Comparison of ENCODE assay signal across 1 fruit fly cellular context in genomic region chr3L:3319992-3320732, dm6.
TF ChIP-seq lines count a peak whose summit lies in the region.

No protein-coding gene starts in this region.

TF ChIP-seq in whole organism, embryonic, 481 proteins besides CTCF, POLR2A, EP300 and RAD21 (continued from another document):
- peak; percentile 5; the same call in 1 of the 2 replicates for TF ChIP-seq CG11247 (GFP tag; IDR thresholded peaks at IDR 0.05; lab: Robert Waterston, UW)
- no peak for TF ChIP-seq ase (GFP tag; IDR thresholded peaks at IDR 0.05; lab: Robert Waterston, UW)
- TF ChIP-seq Sox102F (GFP tag; optimal IDR thresholded peaks at IDR 0.05; lab: Kevin White, UChicago), result no peak
- TF ChIP-seq Nf-YC (tag; optimal IDR thresholded peaks at IDR 0.05; lab: Kevin White, UChicago), result no peak
- peak; percentile 6 for TF ChIP-seq crc (GFP tag; optimal IDR thresholded peaks at IDR 0.05; lab: Kevin White, UChicago)
- TF ChIP-seq tx (GFP tag; optimal IDR thresholded peaks at IDR 0.05; lab: Kevin White, UChicago), result no peak
- no peak for TF ChIP-seq D19B (GFP tag; optimal IDR thresholded peaks at IDR 0.05; lab: Kevin White, UChicago)
- TF ChIP-seq chinmo (GFP tag; IDR thresholded peaks at IDR 0.05; lab: Robert Waterston, UW; ENCODE audit: partially characterized antibody), result no peak
- no peak for TF ChIP-seq CG9727 (GFP tag; optimal IDR thresholded peaks at IDR 0.05; lab: Kevin White, UChicago)
- no peak for TF ChIP-seq CG2116 (GFP tag; optimal IDR thresholded peaks at IDR 0.05; lab: Kevin White, UChicago)
- no peak for TF ChIP-seq CG10366 (GFP tag; IDR thresholded peaks at IDR 0.05; lab: Robert Waterston, UW)
- TF ChIP-seq Max (GFP tag; optimal IDR thresholded peaks at IDR 0.05; lab: Kevin White, UChicago), result no peak
- TF ChIP-seq bcd (GFP tag; optimal IDR thresholded peaks at IDR 0.05; lab: Kevin White, UChicago), result no peak
- no peak for TF ChIP-seq Oli (tag; optimal IDR thresholded peaks at IDR 0.05; lab: Kevin White, UChicago)
- no peak for TF ChIP-seq GATAe (GFP tag; conservative IDR thresholded peaks at IDR 0.05; lab: Robert Waterston, UW)
- TF ChIP-seq fu2 (GFP tag; optimal IDR thresholded peaks at IDR 0.05; lab: Kevin White, UChicago), result no peak
- TF ChIP-seq Blimp-1 (GFP tag; optimal IDR thresholded peaks at IDR 0.05; lab: Kevin White, UChicago), result no peak
- no peak for TF ChIP-seq CG3065 (GFP tag; optimal IDR thresholded peaks at IDR 0.05; lab: Kevin White, UChicago)
- peak; percentile 39 for TF ChIP-seq zfh2 (GFP tag; optimal IDR thresholded peaks at IDR 0.05; lab: Kevin White, UChicago)
- TF ChIP-seq dan (GFP tag; IDR thresholded peaks at IDR 0.05; lab: Robert Waterston, UW), result no peak
- TF ChIP-seq CG8924 (tag; optimal IDR thresholded peaks at IDR 0.05; lab: Kevin White, UChicago), result peak; percentile 12
- TF ChIP-seq slou (GFP tag; optimal IDR thresholded peaks at IDR 0.05; lab: Kevin White, UChicago), result no peak
- peak; percentile 26; the same call in 1 of the 2 replicates for TF ChIP-seq ara (GFP tag; IDR thresholded peaks at IDR 0.05; lab: Robert Waterston, UW)
- TF ChIP-seq CG18599 (GFP tag; optimal IDR thresholded peaks at IDR 0.05; lab: Kevin White, UChicago), result peak; percentile 69
- TF ChIP-seq CG8478 (optimal IDR thresholded peaks at IDR 0.05; lab: Kevin White, UChicago), result no peak
- TF ChIP-seq otp (GFP tag; IDR thresholded peaks at IDR 0.05; lab: Robert Waterston, UW), result no peak
- TF ChIP-seq ci (GFP tag; IDR thresholded peaks at IDR 0.05; lab: Robert Waterston, UW), result no peak
- peak; percentile 2 for TF ChIP-seq pho (GFP tag; optimal IDR thresholded peaks at IDR 0.05; lab: Kevin White, UChicago)
- TF ChIP-seq CG7745 (tag; optimal IDR thresholded peaks at IDR 0.05; lab: Kevin White, UChicago), result no peak
- TF ChIP-seq CG6654 (GFP tag; optimal IDR thresholded peaks at IDR 0.05; lab: Kevin White, UChicago), result no peak
- TF ChIP-seq lola (GFP tag; optimal IDR thresholded peaks at IDR 0.05; lab: Kevin White, UChicago), result no peak
- TF ChIP-seq sens-2 (GFP tag; IDR thresholded peaks at IDR 0.05; lab: Robert Waterston, UW), result no peak
- TF ChIP-seq sob (GFP tag; IDR thresholded peaks at IDR 0.05; lab: Robert Waterston, UW), result no peak
- no peak for TF ChIP-seq Elba2 (GFP tag; optimal IDR thresholded peaks at IDR 0.05; lab: Kevin White, UChicago)
- no peak for TF ChIP-seq lbe (GFP tag; optimal IDR thresholded peaks at IDR 0.05; lab: Kevin White, UChicago)
- no peak for TF ChIP-seq crp (GFP tag; optimal IDR thresholded peaks at IDR 0.05; lab: Kevin White, UChicago)
- no peak for TF ChIP-seq CG1024 (GFP tag; IDR thresholded peaks at IDR 0.05; lab: Robert Waterston, UW)
- no peak for TF ChIP-seq Tbp (GFP tag; optimal IDR thresholded peaks at IDR 0.05; lab: Kevin White, UChicago)
- TF ChIP-seq ham (GFP tag; IDR thresholded peaks at IDR 0.05; lab: Robert Waterston, UW), result no peak
- TF ChIP-seq CG17359 (tag; optimal IDR thresholded peaks at IDR 0.05; lab: Kevin White, UChicago), result no peak
- TF ChIP-seq CG17568 (GFP tag; optimal IDR thresholded peaks at IDR 0.05; lab: Kevin White, UChicago), result no peak
- TF ChIP-seq Bteb2 (GFP tag; optimal IDR thresholded peaks at IDR 0.05; lab: Kevin White, UChicago), result no peak
- TF ChIP-seq salm (tag; optimal IDR thresholded peaks at IDR 0.05; lab: Kevin White, UChicago), result no peak
- no peak for TF ChIP-seq fd96Cb (tag; optimal IDR thresholded peaks at IDR 0.05; lab: Kevin White, UChicago)
- TF ChIP-seq Opbp (GFP tag; IDR thresholded peaks at IDR 0.05; lab: Robert Waterston, UW; ENCODE audit: partially characterized antibody), result no peak
- peak; percentile 42 for TF ChIP-seq CG7839 (tag; optimal IDR thresholded peaks at IDR 0.05; lab: Kevin White, UChicago)
- no peak for TF ChIP-seq disco-r (GFP tag; optimal IDR thresholded peaks at IDR 0.05; lab: Kevin White, UChicago)
- TF ChIP-seq Hand (GFP tag; optimal IDR thresholded peaks at IDR 0.05; lab: Kevin White, UChicago), result no peak
- TF ChIP-seq gcm (GFP tag; optimal IDR thresholded peaks at IDR 0.05; lab: Kevin White, UChicago), result no peak
- TF ChIP-seq yki (optimal IDR thresholded peaks at IDR 0.05; lab: Kevin White, UChicago), result no peak
- no peak for TF ChIP-seq CG2875 (GFP tag; optimal IDR thresholded peaks at IDR 0.05; lab: Kevin White, UChicago)
- peak; percentile 54 for TF ChIP-seq slbo (GFP tag; IDR thresholded peaks at IDR 0.05; lab: Robert Waterston, UW)
- no peak for TF ChIP-seq Vsx1 (GFP tag; optimal IDR thresholded peaks at IDR 0.05; lab: Kevin White, UChicago)
- no peak for TF ChIP-seq Neu2 (GFP tag; optimal IDR thresholded peaks at IDR 0.05; lab: Kevin White, UChicago; ENCODE audit: borderline replicate concordance)
- no peak for TF ChIP-seq Dad (GFP tag; optimal IDR thresholded peaks at IDR 0.05; lab: Kevin White, UChicago)
- TF ChIP-seq CG4404 (GFP tag; IDR thresholded peaks at IDR 0.05; lab: Robert Waterston, UW), result no peak
- peak; percentile 58 for TF ChIP-seq cwo (GFP tag; optimal IDR thresholded peaks at IDR 0.05; lab: Kevin White, UChicago)
- TF ChIP-seq CG10431 (GFP tag; optimal IDR thresholded peaks at IDR 0.05; lab: Kevin White, UChicago), result no peak
- no peak for TF ChIP-seq CG30020 (tag; optimal IDR thresholded peaks at IDR 0.05; lab: Kevin White, UChicago)
- TF ChIP-seq sisA (GFP tag; IDR thresholded peaks at IDR 0.05; lab: Robert Waterston, UW), result 0 out of 2 replicates have a peak, but pooled peaks have one; percentile 18
- TF ChIP-seq CG4707 (GFP tag; optimal IDR thresholded peaks at IDR 0.05; lab: Kevin White, UChicago), result no peak
- TF ChIP-seq gsb-n (tag; optimal IDR thresholded peaks at IDR 0.05; lab: Kevin White, UChicago), result no peak
- no peak for TF ChIP-seq Optix (GFP tag; IDR thresholded peaks at IDR 0.05; lab: Robert Waterston, UW)
- TF ChIP-seq CG10654 (GFP tag; optimal IDR thresholded peaks at IDR 0.05; lab: Kevin White, UChicago), result no peak
- TF ChIP-seq CG16863 (GFP tag; optimal IDR thresholded peaks at IDR 0.05; lab: Kevin White, UChicago), result no peak
- no peak for TF ChIP-seq shn (GFP tag; optimal IDR thresholded peaks at IDR 0.05; lab: Kevin White, UChicago)
- no peak for TF ChIP-seq Dp (GFP tag; optimal IDR thresholded peaks at IDR 0.05; lab: Kevin White, UChicago)
- TF ChIP-seq Abd-B (GFP tag; optimal IDR thresholded peaks at IDR 0.05; lab: Kevin White, UChicago), result no peak
- TF ChIP-seq CG10543 (GFP tag; optimal IDR thresholded peaks at IDR 0.05; lab: Kevin White, UChicago), result peak; percentile 35
- no peak for TF ChIP-seq CG14710 (tag; optimal IDR thresholded peaks at IDR 0.05; lab: Kevin White, UChicago)
- TF ChIP-seq CG4328 (GFP tag; optimal IDR thresholded peaks at IDR 0.05; lab: Kevin White, UChicago), result no peak
- no peak for TF ChIP-seq bigmax (GFP tag; optimal IDR thresholded peaks at IDR 0.05; lab: Kevin White, UChicago)
- no peak for TF ChIP-seq maf-S (GFP tag; optimal IDR thresholded peaks at IDR 0.05; lab: Kevin White, UChicago)
- no peak for TF ChIP-seq CG12236 (GFP tag; optimal IDR thresholded peaks at IDR 0.05; lab: Kevin White, UChicago)
- no peak for TF ChIP-seq CG11696 (GFP tag; IDR thresholded peaks at IDR 0.05; lab: Robert Waterston, UW)
- TF ChIP-seq CG15514 (GFP tag; optimal IDR thresholded peaks at IDR 0.05; lab: Kevin White, UChicago), result no peak
- no peak for TF ChIP-seq Awh (GFP tag; IDR thresholded peaks at IDR 0.05; lab: Robert Waterston, UW)
- no peak for TF ChIP-seq CG17829 (tag; optimal IDR thresholded peaks at IDR 0.05; lab: Kevin White, UChicago)
- TF ChIP-seq CG6854 (GFP tag; optimal IDR thresholded peaks at IDR 0.05; lab: Kevin White, UChicago), result no peak
- TF ChIP-seq CG11723 (GFP tag; optimal IDR thresholded peaks at IDR 0.05; lab: Kevin White, UChicago), result no peak
- no peak for TF ChIP-seq crol (GFP tag; IDR thresholded peaks at IDR 0.05; lab: Robert Waterston, UW)
- TF ChIP-seq tin (GFP tag; optimal IDR thresholded peaks at IDR 0.05; lab: Kevin White, UChicago), result no peak
- TF ChIP-seq Hmr (GFP tag; optimal IDR thresholded peaks at IDR 0.05; lab: Kevin White, UChicago), result peak; percentile 48
- TF ChIP-seq slp2 (GFP tag; optimal IDR thresholded peaks at IDR 0.05; lab: Kevin White, UChicago), result no peak
- TF ChIP-seq Taf1 (GFP tag; IDR thresholded peaks at IDR 0.05; lab: Robert Waterston, UW), result 0 out of 2 replicates have a peak, but pooled peaks have one; percentile 21
- TF ChIP-seq eve (GFP tag; optimal IDR thresholded peaks at IDR 0.05; lab: Kevin White, UChicago), result no peak
- TF ChIP-seq sd (tag; optimal IDR thresholded peaks at IDR 0.05; lab: Kevin White, UChicago), result peak; percentile 92
- no peak for TF ChIP-seq so (GFP tag; IDR thresholded peaks at IDR 0.05; lab: Robert Waterston, UW)
- TF ChIP-seq fru (optimal IDR thresholded peaks at IDR 0.05; lab: Kevin White, UChicago), result no peak
- TF ChIP-seq TFAM (GFP tag; optimal IDR thresholded peaks at IDR 0.05; lab: Kevin White, UChicago), result no peak
- no peak for TF ChIP-seq psq (GFP tag; optimal IDR thresholded peaks at IDR 0.05; lab: Kevin White, UChicago)
- TF ChIP-seq nmo (GFP tag; optimal IDR thresholded peaks at IDR 0.05; lab: Kevin White, UChicago), result no peak
- no peak for TF ChIP-seq CG3847 (GFP tag; IDR thresholded peaks at IDR 0.05; lab: Robert Waterston, UW)
- TF ChIP-seq chn (GFP tag; optimal IDR thresholded peaks at IDR 0.05; lab: Kevin White, UChicago), result no peak
- no peak for TF ChIP-seq en (GFP tag; optimal IDR thresholded peaks at IDR 0.05; lab: Kevin White, UChicago)
- no peak for TF ChIP-seq gro (GFP tag; optimal IDR thresholded peaks at IDR 0.05; lab: Kevin White, UChicago)
- TF ChIP-seq Ets65A (GFP tag; lab: Kevin White, UChicago), result peak; percentile 44
- TF ChIP-seq Gug (GFP tag; IDR thresholded peaks at IDR 0.05; lab: Robert Waterston, UW), result peak; percentile 6; the same call in 1 of the 4 replicates
- no peak for TF ChIP-seq ab (GFP tag; optimal IDR thresholded peaks at IDR 0.05; lab: Kevin White, UChicago)
- peak; percentile 95 for TF ChIP-seq grau (tag; optimal IDR thresholded peaks at IDR 0.05; lab: Kevin White, UChicago)
- TF ChIP-seq Side (GFP tag; optimal IDR thresholded peaks at IDR 0.05; lab: Kevin White, UChicago), result peak; percentile 7
- no peak for TF ChIP-seq klu (GFP tag; IDR thresholded peaks at IDR 0.05; lab: Robert Waterston, UW)
- no peak for TF ChIP-seq D19A (tag; optimal IDR thresholded peaks at IDR 0.05; lab: Kevin White, UChicago)
- TF ChIP-seq tio (GFP tag; optimal IDR thresholded peaks at IDR 0.05; lab: Kevin White, UChicago), result no peak
- no peak for TF ChIP-seq nerfin-2 (GFP tag; IDR thresholded peaks at IDR 0.05; lab: Robert Waterston, UW; ENCODE audit: partially characterized antibody)
- no peak for TF ChIP-seq Nf-YA (GFP tag; IDR thresholded peaks at IDR 0.05; lab: Robert Waterston, UW)
- no peak for TF ChIP-seq CG8089 (GFP tag; optimal IDR thresholded peaks at IDR 0.05; lab: Kevin White, UChicago)
- TF ChIP-seq CG2712 (tag; optimal IDR thresholded peaks at IDR 0.05; lab: Kevin White, UChicago), result no peak
- no peak for TF ChIP-seq CG9797 (GFP tag; optimal IDR thresholded peaks at IDR 0.05; lab: Kevin White, UChicago)
- no peak for TF ChIP-seq repo (GFP tag; optimal IDR thresholded peaks at IDR 0.05; lab: Kevin White, UChicago)
- 0 out of 2 replicates have a peak, but pooled peaks have one; percentile 15 for TF ChIP-seq CG31224 (GFP tag; IDR thresholded peaks at IDR 0.05; lab: Robert Waterston, UW)
- TF ChIP-seq sens (GFP tag; lab: Kevin White, UChicago), result peak; percentile 75
- no peak for TF ChIP-seq Hey (tag; optimal IDR thresholded peaks at IDR 0.05; lab: Kevin White, UChicago)
- TF ChIP-seq CG7928 (GFP tag; optimal IDR thresholded peaks at IDR 0.05; lab: Kevin White, UChicago), result no peak
- no peak for TF ChIP-seq scrt (GFP tag; optimal IDR thresholded peaks at IDR 0.05; lab: Kevin White, UChicago)
- TF ChIP-seq CG11093 (GFP tag; IDR thresholded peaks at IDR 0.05; lab: Robert Waterston, UW), result no peak
- no peak for TF ChIP-seq Six4 (GFP tag; optimal IDR thresholded peaks at IDR 0.05; lab: Kevin White, UChicago)
- TF ChIP-seq Atf3 (GFP tag; optimal IDR thresholded peaks at IDR 0.05; lab: Kevin White, UChicago), result no peak
- peak; percentile 17 for TF ChIP-seq CG1647 (GFP tag; optimal IDR thresholded peaks at IDR 0.05; lab: Kevin White, UChicago)
- TF ChIP-seq Ssrp (tag; optimal IDR thresholded peaks at IDR 0.05; lab: Kevin White, UChicago), result no peak
- no peak for TF ChIP-seq CG6813 (GFP tag; optimal IDR thresholded peaks at IDR 0.05; lab: Kevin White, UChicago)
- no peak for TF ChIP-seq Camta (GFP tag; optimal IDR thresholded peaks at IDR 0.05; lab: Kevin White, UChicago)
- no peak for TF ChIP-seq ssp (GFP tag; IDR thresholded peaks at IDR 0.05; lab: Robert Waterston, UW)
- no peak for TF ChIP-seq CG11560 (tag; IDR thresholded peaks at IDR 0.05; lab: Robert Waterston, UW)
- peak in 1 of 2 experiments; percentile 13 for TF ChIP-seq bsh (GFP tag; optimal IDR thresholded peaks at IDR 0.05; lab: Kevin White, UChicago)
- TF ChIP-seq sima (GFP tag; optimal IDR thresholded peaks at IDR 0.05; lab: Kevin White, UChicago), result no peak
- no peak for TF ChIP-seq CG5245 (GFP tag; optimal IDR thresholded peaks at IDR 0.05; lab: Kevin White, UChicago)
TF ChIP-seq in whole organism, embryonic: peak in this region for 100.
